Worm (Caenorhabditis elegans) whole organism, young adult: ENCODE data around the gene F56H11.2.
A peak's percentile ranks its signal among the peaks of the same experiment; 100 is the strongest.

Experiments
- B0019.2 ChIP-seq: fragments of 200-800 bp; sonication (Bioruptor generic); conservative IDR thresholded peaks from 2 replicates; pipeline ENCODE4 v1.3.6; 2022; ENCODE audit warnings: missing genetic modification reagents, missing genetic modification characterization, missing compliant biosample characterization
- B0261.1 ChIP-seq: sonication (generic microtip); optimal IDR thresholded peaks from 2 replicates; lab custom pipeline; 2016; ENCODE audit warnings: mild to moderate bottlenecking, missing genetic modification characterization, moderate library complexity, missing compliant biosample characterization
- C06A6.2 ChIP-seq: fragments of 200-800 bp; sonication (Bioruptor generic); conservative IDR thresholded peaks from 2 replicates; pipeline ENCODE4 v1.3.6; 2022; ENCODE audit warnings: missing genetic modification characterization, missing compliant biosample characterization
- F10E7.11 ChIP-seq: sonication (generic microtip); optimal IDR thresholded peaks from 2 replicates; lab custom pipeline; 2017; ENCODE audit warnings: mild to moderate bottlenecking, missing genetic modification characterization, moderate library complexity, missing compliant biosample characterization
- F55B11.4 ChIP-seq: sonication (generic microtip); optimal IDR thresholded peaks from 2 replicates; lab custom pipeline; 2016; ENCODE audit warnings: missing compliant biosample characterization, missing genetic modification characterization, borderline replicate concordance; ENCODE audit not compliant: insufficient read depth
- Y53F4B.3 ChIP-seq: fragments of 200-800 bp; sonication (Bioruptor generic); IDR thresholded peaks from 2 replicates; pipeline ENCODE4 v1.3.6; 2022; ENCODE audit warnings: missing genetic modification reagents, missing genetic modification characterization, missing compliant biosample characterization
- Y79H2A.3 ChIP-seq: fragments of 200-800 bp; sonication (Bioruptor generic); conservative IDR thresholded peaks from 2 replicates; pipeline ENCODE4 v1.3.6; 2022; ENCODE audit warnings: missing genetic modification reagents, missing genetic modification characterization, missing compliant biosample characterization
- Y95B8A.8 ChIP-seq: fragments of 200-800 bp; sonication (Bioruptor generic); IDR thresholded peaks from 2 replicates; pipeline ENCODE4 v1.3.6; 2022; ENCODE audit warnings: missing genetic modification reagents, missing genetic modification characterization, missing compliant biosample characterization
- ama-1 ChIP-seq, 3 experiments: fragments of 150-350 bp in 1 of 3; sonication (generic microtip) in 2 of 3; optimal IDR thresholded peaks; 2 replicates each; lab custom pipeline; 2014 to 2018; ENCODE audit warnings: missing biosample characterization in 2 of 3, missing genetic modification characterization in 2 of 3, missing genetic modification reagents in 2 of 3
- attf-3 ChIP-seq: fragments of 200-800 bp; sonication (Bioruptor generic); conservative IDR thresholded peaks from 2 replicates; pipeline ENCODE4 v1.3.6; 2022; ENCODE audit warnings: missing genetic modification reagents, missing genetic modification characterization, missing compliant biosample characterization
- attf-5 ChIP-seq: fragments of 200-800 bp; sonication (Bioruptor generic); optimal IDR thresholded peaks from 2 replicates; lab custom pipeline; 2018; ENCODE audit warnings: mild to moderate bottlenecking, missing genetic modification characterization, missing compliant biosample characterization
- ccch-3 ChIP-seq: fragments of 200-800 bp; sonication (Bioruptor generic); optimal IDR thresholded peaks from 2 replicates; lab custom pipeline; 2018; ENCODE audit warnings: mild to moderate bottlenecking, missing genetic modification characterization, missing compliant biosample characterization
- cebp-1 ChIP-seq, 2 experiments: fragments of 200-800 bp in 1 of 2; sonication (Bioruptor generic) in 1 of 2; sonication (generic microtip) in 1 of 2; IDR thresholded peaks in 1 of 2; optimal IDR thresholded peaks in 1 of 2; 2 replicates each; pipeline versions ENCODE4 v1.3.6 to Lab custom; 2017 to 2022; ENCODE audit warnings: missing compliant biosample characterization in 2 of 2, missing genetic modification characterization in 2 of 2, mild to moderate bottlenecking in 1 of 2, missing genetic modification reagents in 1 of 2, moderate library complexity in 1 of 2
- ceh-40 ChIP-seq: fragments of 200-800 bp; sonication (Bioruptor generic); IDR thresholded peaks from 2 replicates; pipeline ENCODE4 v1.3.6; 2022; ENCODE audit warnings: missing genetic modification characterization, missing compliant biosample characterization
- efl-1 ChIP-seq: fragments of 150-350 bp; optimal IDR thresholded peaks from 2 replicates; lab custom pipeline; 2014; ENCODE audit warnings: missing biosample characterization, missing genetic modification reagents, missing genetic modification characterization
- him-1 ChIP-seq: sonication (generic microtip); optimal IDR thresholded peaks from 2 replicates; lab custom pipeline; 2016; ENCODE audit warnings: missing genotype, missing genetic modification reagents, missing genetic modification characterization, missing compliant biosample characterization
- hlh-26 ChIP-seq: fragments of 200-800 bp; sonication (Bioruptor generic); conservative IDR thresholded peaks from 2 replicates; pipeline ENCODE4 v1.3.6; 2022; ENCODE audit warnings: missing genetic modification reagents, missing genetic modification characterization, missing compliant biosample characterization
- hrde-1 ChIP-seq: sonication (generic microtip); optimal IDR thresholded peaks from 2 replicates; lab custom pipeline; 2016; ENCODE audit warnings: missing genetic modification characterization, mild to moderate bottlenecking, missing compliant biosample characterization, moderate library complexity, missing genotype, missing genetic modification reagents, borderline replicate concordance
- hsf-1 ChIP-seq: fragments of 200-800 bp; sonication (Bioruptor generic); IDR thresholded peaks from 2 replicates; pipeline ENCODE4 v1.3.6; 2022; ENCODE audit warnings: missing genetic modification reagents, missing genetic modification characterization, missing compliant biosample characterization
- lin-40 ChIP-seq: sonication (generic microtip); optimal IDR thresholded peaks from 2 replicates; lab custom pipeline; 2016; ENCODE audit warnings: missing genetic modification characterization, mild to moderate bottlenecking, missing compliant biosample characterization, missing genotype, missing genetic modification reagents
- lir-1 ChIP-seq: fragments of 200-800 bp; sonication (Bioruptor generic); conservative IDR thresholded peaks from 2 replicates; pipeline ENCODE4 v1.3.6; 2022; ENCODE audit warnings: missing genetic modification reagents, missing genetic modification characterization, missing compliant biosample characterization
- mes-4 ChIP-seq: sonication (generic microtip); optimal IDR thresholded peaks from 2 replicates; lab custom pipeline; 2016; ENCODE audit warnings: missing genotype, missing genetic modification characterization, missing compliant biosample characterization
- pbrm-1 ChIP-seq: fragments of 200-800 bp; sonication (Bioruptor generic); IDR thresholded peaks from 2 replicates; pipeline ENCODE4 v1.3.6; 2022; ENCODE audit warnings: missing genetic modification reagents, missing genetic modification characterization, missing compliant biosample characterization
- repo-1 ChIP-seq: sonication (generic microtip); optimal IDR thresholded peaks from 2 replicates; lab custom pipeline; 2017; ENCODE audit warnings: mild to moderate bottlenecking, missing genetic modification characterization, missing compliant biosample characterization
- snpc-4 ChIP-seq, 5 experiments: fragments of 150-350 bp in 1 of 5; sonication (generic microtip) in 4 of 5; optimal IDR thresholded peaks; 2 replicates each; lab custom pipeline; 2014 to 2018; ENCODE audit warnings: missing genetic modification characterization in 5 of 5, missing biosample characterization in 3 of 5, antibody characterized with exemption in 2 of 5, mild to moderate bottlenecking in 2 of 5, missing compliant biosample characterization in 2 of 5, missing genotype in 2 of 5, moderate library complexity in 2 of 5, missing genetic modification reagents in 1 of 5
- sptf-2 ChIP-seq: fragments of 200-800 bp; sonication (Bioruptor generic); optimal IDR thresholded peaks from 2 replicates; lab custom pipeline; 2018; ENCODE audit warnings: mild to moderate bottlenecking, missing genetic modification characterization, missing compliant biosample characterization
- unc-62 ChIP-seq: fragments of 150-350 bp; optimal IDR thresholded peaks from 2 replicates; lab custom pipeline; 2014; ENCODE audit warnings: missing biosample characterization, missing genetic modification reagents, missing genetic modification characterization
- ztf-26 ChIP-seq: sonication (generic microtip); optimal IDR thresholded peaks from 2 replicates; lab custom pipeline; 2017; ENCODE audit warnings: missing genetic modification characterization, missing compliant biosample characterization

The F56H11.2 gene

DNA sequence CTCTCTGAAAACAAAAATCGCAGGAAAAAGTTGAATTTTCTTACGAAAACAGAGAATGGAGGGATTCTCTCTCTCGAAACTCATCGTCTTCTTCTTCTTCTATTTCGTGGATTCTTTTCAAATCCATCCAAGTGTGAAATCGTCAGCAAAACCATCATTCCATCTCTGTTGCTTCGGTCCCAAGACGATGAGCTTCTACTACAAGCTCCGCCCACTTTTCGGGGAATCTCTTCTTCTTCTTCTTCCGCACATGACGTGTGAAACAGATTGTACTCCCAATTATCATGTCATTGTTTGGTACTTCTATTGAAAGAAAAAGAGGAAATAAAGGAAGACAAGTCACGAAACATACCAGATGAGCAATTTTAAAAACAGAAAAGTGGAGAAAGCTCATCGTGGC lies 9.8 kb downstream of the F56H11.2 start:
- TF ChIP-seq attf-5 (GFP tag; lab: Kevin White, UChicago) (no peak), snpc-4 (GFP tag; optimal IDR thresholded peaks at IDR 0.05; lab: Kevin White, UChicago) (no peak), snpc-4 (tag; optimal IDR thresholded peaks at IDR 0.05; lab: Kevin White, UChicago) (no peak), ama-1 (optimal IDR thresholded peaks at IDR 0.05; lab: Kevin White, UChicago) (no peak), ama-1 (GFP tag; optimal IDR thresholded peaks at IDR 0.05; lab: Kevin White, UChicago) (no peak), Y79H2A.3 (GFP tag; lab: Robert Waterston, UW) (no peak), lir-1 (GFP tag; lab: Robert Waterston, UW) (no peak)

DNA sequence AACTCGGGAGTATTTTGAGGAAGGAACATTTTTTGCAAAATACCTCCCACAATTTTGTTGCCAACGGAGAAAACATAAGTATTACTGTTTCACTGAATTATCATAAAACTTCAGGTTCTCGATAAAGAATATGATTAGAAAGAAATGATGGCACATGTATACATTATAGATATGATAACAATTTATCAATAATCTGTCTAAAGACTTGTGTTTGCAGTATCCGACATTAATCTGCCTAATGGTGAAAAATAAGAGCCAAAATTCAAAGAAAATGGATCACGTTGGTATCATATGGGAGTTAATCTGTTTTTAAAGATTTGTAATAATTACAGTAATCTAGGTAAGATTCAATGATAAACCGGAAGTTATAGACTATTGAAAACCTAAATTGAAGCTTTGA lies 12.3 kb downstream of the F56H11.2 start:
- TF ChIP-seq pbrm-1 (GFP tag; lab: Robert Waterston, UW) (no peak), ztf-26 (no peak), B0261.1 (no peak), F55B11.4 (no peak), hrde-1 (tag; lab: Kevin White, UChicago) (no peak), Y95B8A.8 (GFP tag; lab: Robert Waterston, UW) (no peak), Y53F4B.3 (GFP tag; lab: Robert Waterston, UW) (no peak), ccch-3 (GFP tag; lab: Kevin White, UChicago) (no peak), repo-1 (tag; lab: Kevin White, UChicago) (no peak), mes-4 (tag; lab: Kevin White, UChicago) (no peak)

DNA sequence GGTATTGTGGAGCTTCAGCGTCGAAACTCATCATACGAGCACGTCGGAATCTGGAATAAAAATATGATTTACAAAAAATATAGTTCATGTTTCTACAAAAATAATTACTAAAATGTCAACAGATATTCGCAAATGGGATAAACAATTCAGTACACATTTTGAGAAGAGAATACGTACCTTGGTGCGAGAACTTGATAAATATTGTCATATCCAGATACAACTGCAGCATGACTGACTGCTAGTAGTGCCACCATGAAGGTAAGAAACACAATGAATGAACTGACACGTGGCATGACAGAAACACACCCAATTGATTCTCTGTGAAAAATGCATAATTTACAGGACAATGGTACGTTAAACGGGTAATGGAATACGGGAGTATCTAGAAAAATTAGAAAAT lies 14.4 kb downstream of the F56H11.2 start, which contains the start of gene nlp-35:
nlp-35 (minus strand) TSS at position 319 of the 400 bp plus-strand sequence.
- no peak for TF ChIP-seq attf-3 (GFP tag; lab: Robert Waterston, UW)
- TF ChIP-seq efl-1 (GFP tag; lab: Kevin White, UChicago): no peak
- TF ChIP-seq hlh-26 (GFP tag; lab: Robert Waterston, UW): no peak
- peak; percentile 40 for TF ChIP-seq ztf-26
- TF ChIP-seq ceh-40 (GFP tag; lab: Robert Waterston, UW): no peak

DNA sequence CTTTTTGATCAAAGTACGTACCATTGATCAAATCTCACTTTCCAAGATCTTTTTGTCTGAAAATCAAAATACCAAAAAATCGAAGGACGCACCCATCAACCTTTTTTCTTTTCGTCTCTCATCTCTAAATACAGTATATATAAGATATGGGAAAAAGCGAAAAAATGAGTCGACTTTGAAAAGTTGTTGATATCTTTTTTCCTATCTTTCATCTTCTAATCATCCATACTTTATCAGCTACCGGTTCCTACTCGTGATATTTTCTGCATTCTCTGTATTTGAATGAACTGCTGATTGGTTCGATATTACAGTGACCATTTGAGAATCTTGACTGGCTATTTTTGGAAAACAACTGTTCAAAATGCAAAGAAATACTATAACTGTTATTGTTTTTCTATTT lies 16.1 kb downstream of the F56H11.2 start, which contains the start of gene C33A12.19:
C33A12.19 (plus strand) TSS at position 169 of the 400 bp plus-strand sequence.
- TF ChIP-seq him-1 (tag; lab: Kevin White, UChicago) (no peak), ama-1 (optimal IDR thresholded peaks at IDR 0.05; lab: Kevin White, UChicago) (peak; percentile 12), ama-1 (GFP tag; optimal IDR thresholded peaks at IDR 0.05; lab: Kevin White, UChicago) (no peak), lin-40 (tag; lab: Kevin White, UChicago) (peak; percentile 21)

DNA sequence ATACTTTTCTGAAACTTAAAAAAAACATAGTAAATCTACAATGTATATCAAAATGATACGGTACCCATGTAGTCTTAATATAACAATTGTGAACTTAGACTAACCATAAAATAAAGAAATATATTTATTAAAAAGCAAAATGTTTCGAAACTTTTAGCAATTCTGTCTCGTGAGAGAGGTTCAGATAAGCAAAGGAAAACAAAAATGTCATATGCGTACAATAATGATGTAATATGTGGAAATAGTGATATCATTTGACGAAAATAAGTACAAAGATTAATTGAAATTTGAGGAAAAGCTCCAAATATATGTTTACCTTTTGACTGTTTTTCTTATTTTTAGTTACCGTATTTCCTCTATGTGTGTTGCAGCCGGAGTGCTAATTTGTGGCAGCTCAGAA lies 18.8 kb downstream of the F56H11.2 start:
- TF ChIP-seq C06A6.2 (GFP tag; lab: Robert Waterston, UW) (no peak), F10E7.11 (tag; lab: Kevin White, UChicago) (no peak), cebp-1 (GFP tag; IDR thresholded peaks at IDR 0.05; lab: Robert Waterston, UW) (peak; percentile 70; the same call in 1 of the 2 replicates), cebp-1 (tag; optimal IDR thresholded peaks at IDR 0.05; lab: Kevin White, UChicago) (peak; percentile 81), sptf-2 (GFP tag; lab: Kevin White, UChicago) (no peak), him-1 (tag; lab: Kevin White, UChicago) (no peak), mes-4 (tag; lab: Kevin White, UChicago) (no peak), unc-62 (GFP tag; lab: Kevin White, UChicago) (peak; percentile 76), hsf-1 (GFP tag; lab: Robert Waterston, UW) (no peak), B0019.2 (GFP tag; lab: Robert Waterston, UW) (no peak)
